Worm (Caenorhabditis elegans) whole organism, L2 larva: ENCODE results near the gene acr-12.
A peak's percentile ranks its signal among the peaks of the same experiment; 100 is the strongest.

Experiments used
- C34F6.9 ChIP-seq: fragments of 150-350 bp; optimal IDR thresholded peaks from 2 replicates; lab custom pipeline; 2014; ENCODE audit warnings: missing biosample characterization, missing genetic modification characterization
- F13H6.1 ChIP-seq: sonication (generic microtip); optimal IDR thresholded peaks from 2 replicates; lab custom pipeline; 2016; ENCODE audit warnings: missing genetic modification characterization, missing compliant biosample characterization
- R02D3.7 ChIP-seq: fragments of 150-350 bp; optimal IDR thresholded peaks from 2 replicates; lab custom pipeline; 2014; ENCODE audit warnings: missing biosample characterization, missing genetic modification characterization
- Y55F3AM.14 ChIP-seq: fragments of 200-800 bp; sonication (Bioruptor generic); optimal IDR thresholded peaks from 2 replicates; lab custom pipeline; 2018; ENCODE audit warnings: mild to moderate bottlenecking, missing genetic modification characterization, missing compliant biosample characterization
- ZK546.5 ChIP-seq: sonication (generic microtip); optimal IDR thresholded peaks from 2 replicates; lab custom pipeline; 2017; ENCODE audit warnings: missing biosample characterization, missing genetic modification characterization
- alr-1 ChIP-seq: fragments of 150-350 bp; optimal IDR thresholded peaks from 2 replicates; lab custom pipeline; 2014; ENCODE audit warnings: missing biosample characterization, missing genetic modification characterization
- aly-2 ChIP-seq: fragments of 150-350 bp; optimal IDR thresholded peaks from 2 replicates; lab custom pipeline; 2014; ENCODE audit warnings: missing biosample characterization, missing genetic modification characterization
- ama-1 ChIP-seq: fragments of 150-350 bp; optimal IDR thresholded peaks from 2 replicates; lab custom pipeline; 2018; ENCODE audit warnings: inconsistent platforms
- blmp-1 ChIP-seq: sonication (generic microtip); optimal IDR thresholded peaks from 2 replicates; lab custom pipeline; 2017; ENCODE audit warnings: missing genetic modification characterization, mild to moderate bottlenecking, missing compliant biosample characterization, antibody characterized with exemption, moderate library complexity; ENCODE audit not compliant: insufficient read depth
- ceh-16 ChIP-seq: fragments of 150-350 bp; optimal IDR thresholded peaks from 2 replicates; lab custom pipeline; 2014; ENCODE audit warnings: missing biosample characterization, missing genetic modification characterization
- ceh-82 ChIP-seq: fragments of 150-350 bp; optimal IDR thresholded peaks from 2 replicates; lab custom pipeline; 2014; ENCODE audit warnings: missing biosample characterization, missing genetic modification characterization
- crh-2 ChIP-seq: sonication (generic microtip); optimal IDR thresholded peaks from 2 replicates; lab custom pipeline; 2017; ENCODE audit warnings: missing biosample characterization, missing genetic modification characterization
- dmd-4 ChIP-seq: sonication (generic microtip); optimal IDR thresholded peaks from 2 replicates; lab custom pipeline; 2017; ENCODE audit warnings: missing biosample characterization, missing genetic modification characterization
- egl-27 ChIP-seq: sonication (generic microtip); optimal IDR thresholded peaks from 3 replicates; lab custom pipeline; 2017; ENCODE audit warnings: missing biosample characterization, missing genetic modification reagents, missing genetic modification characterization
- elt-1 ChIP-seq: fragments of 150-350 bp; optimal IDR thresholded peaks from 2 replicates; lab custom pipeline; 2014; ENCODE audit warnings: missing biosample characterization, missing genetic modification characterization
- elt-3 ChIP-seq: sonication (generic microtip); optimal IDR thresholded peaks from 2 replicates; lab custom pipeline; 2017; ENCODE audit warnings: missing biosample characterization, missing genetic modification characterization
- fos-1 ChIP-seq: fragments of 150-350 bp; optimal IDR thresholded peaks from 2 replicates; lab custom pipeline; 2014; ENCODE audit warnings: missing biosample characterization, missing genetic modification characterization
- gmeb-1 ChIP-seq: fragments of 150-350 bp; optimal IDR thresholded peaks from 2 replicates; lab custom pipeline; 2014; ENCODE audit warnings: missing biosample characterization, missing genetic modification characterization
- lin-11 ChIP-seq: fragments of 150-350 bp; sonication (generic microtip); optimal IDR thresholded peaks from 2 replicates; lab custom pipeline; 2014; ENCODE audit warnings: missing biosample characterization, missing genetic modification characterization, inconsistent platforms, mixed read lengths
- lin-39 ChIP-seq: fragments of 150-350 bp; optimal IDR thresholded peaks from 2 replicates; lab custom pipeline; 2014; ENCODE audit warnings: missing biosample characterization, missing genetic modification reagents, missing genetic modification characterization
- lsy-2 ChIP-seq, 2 experiments: fragments of 150-350 bp in 1 of 2; sonication (generic microtip) in 1 of 2; optimal IDR thresholded peaks; 2 replicates each; lab custom pipeline; 2014 to 2017; ENCODE audit warnings: missing biosample characterization in 2 of 2, missing genetic modification characterization in 2 of 2
- mab-5 ChIP-seq: fragments of 150-350 bp; optimal IDR thresholded peaks from 2 replicates; lab custom pipeline; 2014; ENCODE audit warnings: missing biosample characterization, missing genetic modification characterization
- mbf-1 ChIP-seq: sonication (generic microtip); optimal IDR thresholded peaks from 2 replicates; lab custom pipeline; 2017; ENCODE audit warnings: missing biosample characterization, missing genetic modification characterization
- mdl-1 ChIP-seq, 2 experiments: fragments of 150-350 bp in 1 of 2; sonication (generic microtip) in 1 of 2; optimal IDR thresholded peaks; 2 replicates each; lab custom pipeline; 2017; ENCODE audit warnings: missing biosample characterization in 2 of 2, missing genetic modification characterization in 2 of 2
- nhr-10 ChIP-seq: sonication (generic microtip); optimal IDR thresholded peaks from 2 replicates; lab custom pipeline; 2017; ENCODE audit warnings: missing biosample characterization, missing genetic modification characterization
- nhr-11 ChIP-seq: fragments of 150-350 bp; optimal IDR thresholded peaks from 2 replicates; lab custom pipeline; 2014; ENCODE audit warnings: missing biosample characterization, missing genetic modification characterization
- nhr-12 ChIP-seq: fragments of 150-350 bp; optimal IDR thresholded peaks from 2 replicates; lab custom pipeline; 2014; ENCODE audit warnings: missing biosample characterization, missing genetic modification characterization
- nhr-129 ChIP-seq: fragments of 150-350 bp; optimal IDR thresholded peaks from 2 replicates; lab custom pipeline; 2014; ENCODE audit warnings: missing biosample characterization, missing genetic modification characterization
- nhr-21 ChIP-seq: fragments of 150-350 bp; optimal IDR thresholded peaks from 2 replicates; lab custom pipeline; 2014; ENCODE audit warnings: missing biosample characterization, missing genetic modification characterization
- nhr-23 ChIP-seq: fragments of 150-350 bp; optimal IDR thresholded peaks from 2 replicates; lab custom pipeline; 2014; ENCODE audit warnings: missing biosample characterization, missing genetic modification reagents, missing genetic modification characterization
- nhr-237 ChIP-seq: fragments of 150-350 bp; optimal IDR thresholded peaks from 2 replicates; lab custom pipeline; 2014; ENCODE audit warnings: missing biosample characterization, missing genetic modification characterization
- nhr-25 ChIP-seq: fragments of 150-350 bp; sonication (generic microtip); optimal IDR thresholded peaks from 3 replicates; lab custom pipeline; 2014; ENCODE audit warnings: missing biosample characterization, missing genetic modification characterization
- nhr-6 ChIP-seq: fragments of 150-350 bp; optimal IDR thresholded peaks from 2 replicates; lab custom pipeline; 2014; ENCODE audit warnings: missing biosample characterization, missing genetic modification characterization
- nhr-77 ChIP-seq: fragments of 150-350 bp; optimal IDR thresholded peaks from 2 replicates; lab custom pipeline; 2014; ENCODE audit warnings: missing biosample characterization, missing genetic modification characterization
- peb-1 ChIP-seq: fragments of 150-350 bp; optimal IDR thresholded peaks from 2 replicates; lab custom pipeline; 2014; ENCODE audit warnings: missing biosample characterization, missing genetic modification characterization
- sem-4 ChIP-seq: fragments of 150-350 bp; optimal IDR thresholded peaks from 2 replicates; lab custom pipeline; 2014; ENCODE audit warnings: missing biosample characterization, missing genetic modification reagents, missing genetic modification characterization
- sma-3 ChIP-seq: sonication (generic microtip); optimal IDR thresholded peaks from 2 replicates; lab custom pipeline; 2016; ENCODE audit warnings: missing genetic modification reagents, missing genetic modification characterization, missing compliant biosample characterization
- sma-9 ChIP-seq, 2 experiments: fragments of 150-350 bp in 1 of 2; sonication (generic microtip) in 1 of 2; optimal IDR thresholded peaks; 2 replicates each; lab custom pipeline; 2014 to 2016; ENCODE audit warnings: missing genetic modification characterization in 2 of 2, mild to moderate bottlenecking in 1 of 2, missing biosample characterization in 1 of 2, missing compliant biosample characterization in 1 of 2, missing genetic modification reagents in 1 of 2, moderate library complexity in 1 of 2
- snpc-4 ChIP-seq: fragments of 150-350 bp; optimal IDR thresholded peaks from 2 replicates; lab custom pipeline; 2014; ENCODE audit warnings: missing biosample characterization, missing genetic modification characterization
- unc-39 ChIP-seq: fragments of 150-350 bp; optimal IDR thresholded peaks from 2 replicates; lab custom pipeline; 2014; ENCODE audit warnings: missing biosample characterization, missing genetic modification characterization
- unc-55 ChIP-seq: fragments of 150-350 bp; sonication (generic microtip); optimal IDR thresholded peaks from 3 replicates; lab custom pipeline; 2014; ENCODE audit warnings: missing biosample characterization, missing genetic modification reagents, missing genetic modification characterization
- unc-62 ChIP-seq: fragments of 150-350 bp; optimal IDR thresholded peaks from 2 replicates; lab custom pipeline; 2014; ENCODE audit warnings: missing biosample characterization, missing genetic modification reagents, missing genetic modification characterization
- zag-1 ChIP-seq: fragments of 150-350 bp; optimal IDR thresholded peaks from 2 replicates; lab custom pipeline; 2014; ENCODE audit warnings: missing biosample characterization, missing genetic modification characterization
- ztf-1 ChIP-seq: fragments of 200-800 bp; sonication (Bioruptor generic); conservative IDR thresholded peaks from 2 replicates; pipeline ENCODE4 v1.3.6; 2022; ENCODE audit warnings: missing genetic modification characterization, missing compliant biosample characterization

acr-12 gene

DNA sequence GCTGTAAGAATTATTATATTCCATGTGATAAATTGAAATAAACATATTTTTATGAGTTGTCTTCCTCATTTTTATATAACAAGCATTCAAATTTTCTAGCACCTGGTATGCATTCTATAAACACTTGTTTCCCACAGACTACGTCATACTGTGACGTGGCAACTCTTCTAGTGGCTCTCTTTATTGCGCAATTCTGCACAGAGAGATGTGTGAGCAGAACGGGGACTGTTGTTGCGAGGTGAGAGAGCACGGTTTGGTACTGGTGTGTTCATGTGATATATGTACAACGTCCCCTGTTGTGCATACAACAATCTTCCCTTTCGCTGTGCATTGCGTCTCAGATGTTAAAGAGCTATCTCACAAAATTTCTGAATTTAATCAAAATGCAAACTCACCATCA, 7.6 kb upstream of the acr-12 start:
- TF ChIP-seq snpc-4 (tag; lab: Kevin White, UChicago) (no peak), unc-55 (GFP tag; lab: Kevin White, UChicago) (no peak), egl-27 (tag; lab: Kevin White, UChicago) (no peak), peb-1 (tag; lab: Kevin White, UChicago) (no peak), R02D3.7 (tag; lab: Kevin White, UChicago) (no peak), nhr-10 (tag; lab: Kevin White, UChicago) (no peak), ceh-16 (no peak)

ce11 chrX:13526219-13527218, 6.1 kb upstream of the acr-12 start:
- no peak for TF ChIP-seq aly-2
- TF ChIP-seq nhr-237, result no peak
- TF ChIP-seq lsy-2 (tag; optimal IDR thresholded peaks at IDR 0.05; lab: Kevin White, UChicago), result peak in 1 of 2 experiments; percentile 8
- TF ChIP-seq sma-9 (GFP tag; optimal IDR thresholded peaks at IDR 0.05; lab: Kevin White, UChicago), result peak; percentile 32
- TF ChIP-seq sma-9 (tag; optimal IDR thresholded peaks at IDR 0.05; lab: Kevin White, UChicago), result no peak
- TF ChIP-seq crh-2 (tag; lab: Kevin White, UChicago), result no peak

DNA sequence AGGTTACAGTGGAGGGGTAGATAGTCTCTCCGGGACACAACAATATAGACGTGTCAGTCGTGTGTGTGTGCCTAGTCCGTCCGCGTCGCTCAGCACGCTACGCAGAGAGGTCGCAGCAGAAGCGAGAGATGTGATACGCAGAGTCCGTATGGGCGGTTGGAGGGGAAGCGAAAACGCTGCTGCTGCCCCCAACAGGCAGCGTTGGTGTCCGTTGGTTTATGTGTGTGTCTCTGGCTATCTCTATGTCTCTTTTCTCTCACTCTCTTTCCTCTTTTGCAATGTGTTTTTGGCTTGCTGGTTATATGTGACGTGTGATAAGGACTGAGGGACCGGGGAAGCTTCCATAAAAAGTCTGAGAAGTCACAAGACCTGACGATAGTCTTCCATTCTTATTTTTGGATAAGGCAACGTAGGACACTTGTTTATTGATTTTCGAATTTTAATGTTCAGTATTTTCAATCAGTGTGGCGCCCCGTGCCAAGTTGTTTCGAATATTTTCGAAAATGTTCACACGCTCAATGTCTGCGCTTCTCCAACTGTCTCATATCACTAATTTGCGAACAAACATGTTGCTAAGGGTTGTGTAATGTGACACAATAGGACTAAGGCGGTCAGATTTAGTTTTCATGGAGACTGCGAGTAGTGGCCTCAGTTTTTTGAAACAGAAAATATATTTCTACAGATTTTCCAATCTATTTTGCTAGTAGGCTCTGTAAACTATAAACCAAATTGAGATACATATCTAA, 5.1 kb upstream of the acr-12 start, which contains the start of gene pab-2:
TSS of gene pab-2 (minus strand) at position 69 of the 746 bp plus-strand sequence.
- TF ChIP-seq F13H6.1, result peak; percentile 92
- TF ChIP-seq nhr-77 (tag; lab: Kevin White, UChicago), result no peak
- TF ChIP-seq ceh-16, result peak; percentile 45
- TF ChIP-seq sma-9 (GFP tag; optimal IDR thresholded peaks at IDR 0.05; lab: Kevin White, UChicago), result peak; percentile 87
- no peak for TF ChIP-seq sma-9 (tag; optimal IDR thresholded peaks at IDR 0.05; lab: Kevin White, UChicago)
- TF ChIP-seq lin-39 (tag; lab: Kevin White, UChicago), result no peak
- peak; percentile 12 for TF ChIP-seq elt-1 (tag; lab: Kevin White, UChicago)
- TF ChIP-seq nhr-10 (tag; lab: Kevin White, UChicago), result no peak
- TF ChIP-seq ceh-82 (tag; lab: Kevin White, UChicago), result peak; percentile 36
- peak; percentile 81 for TF ChIP-seq unc-55 (GFP tag; lab: Kevin White, UChicago)
- TF ChIP-seq peb-1 (tag; lab: Kevin White, UChicago), result no peak
- TF ChIP-seq elt-3 (tag; lab: Kevin White, UChicago), result no peak
- TF ChIP-seq nhr-6 (tag; lab: Kevin White, UChicago), result peak; percentile 43
- TF ChIP-seq nhr-12 (tag; lab: Kevin White, UChicago), result no peak
- no peak for TF ChIP-seq alr-1 (tag; lab: Kevin White, UChicago)
- TF ChIP-seq dmd-4 (tag; lab: Kevin White, UChicago), result no peak
- TF ChIP-seq egl-27 (tag; lab: Kevin White, UChicago), result peak; percentile 77
- TF ChIP-seq C34F6.9 (tag; lab: Kevin White, UChicago), result peak; percentile 77
- TF ChIP-seq crh-2 (tag; lab: Kevin White, UChicago), result peak; percentile 83
- peak; percentile 43 for TF ChIP-seq lin-11 (tag; lab: Kevin White, UChicago)
- TF ChIP-seq Y55F3AM.14 (GFP tag; lab: Kevin White, UChicago), result peak; percentile 73
- TF ChIP-seq nhr-11 (tag; lab: Kevin White, UChicago), result no peak
- TF ChIP-seq unc-62 (GFP tag; lab: Kevin White, UChicago), result no peak
- TF ChIP-seq fos-1 (tag; lab: Kevin White, UChicago), result peak; percentile 89
- no peak for TF ChIP-seq ama-1
- peak; percentile 4 to 70 for TF ChIP-seq lsy-2 (tag; optimal IDR thresholded peaks at IDR 0.05; lab: Kevin White, UChicago)
- no peak for TF ChIP-seq mbf-1 (tag; lab: Kevin White, UChicago)
- TF ChIP-seq ZK546.5, result no peak
- no peak for TF ChIP-seq unc-39
- TF ChIP-seq blmp-1 (tag; lab: Kevin White, UChicago), result peak; percentile 54
- TF ChIP-seq mdl-1 (tag; optimal IDR thresholded peaks at IDR 0.05; lab: Kevin White, UChicago), result peak; percentile 59 to 70
- TF ChIP-seq nhr-25 (tag; lab: Kevin White, UChicago), result peak; percentile 55
- peak; percentile 45 for TF ChIP-seq sem-4 (tag; lab: Kevin White, UChicago)
- no peak for TF ChIP-seq aly-2
- no peak for TF ChIP-seq nhr-237
- peak; percentile 79 for TF ChIP-seq nhr-129 (tag; lab: Kevin White, UChicago)
- no peak for TF ChIP-seq R02D3.7 (tag; lab: Kevin White, UChicago)
- peak; percentile 74 for TF ChIP-seq mab-5
- peak; percentile 61 for TF ChIP-seq snpc-4 (tag; lab: Kevin White, UChicago)
- peak; percentile 82 for TF ChIP-seq sma-3 (GFP tag; lab: Kevin White, UChicago)
- TF ChIP-seq zag-1 (tag; lab: Kevin White, UChicago), result peak; percentile 81
- TF ChIP-seq gmeb-1 (tag; lab: Kevin White, UChicago), result peak; percentile 53
- no peak for TF ChIP-seq ztf-1 (GFP tag; lab: Robert Waterston, UW)
- TF ChIP-seq nhr-23 (tag; lab: Kevin White, UChicago), result no peak
- peak; percentile 81 for TF ChIP-seq nhr-21 (tag; lab: Kevin White, UChicago)
